Worm (Caenorhabditis elegans) whole organism, L4 larva: Measurements from ENCODE around the gene col-90.

Experiments used
- Y5F2A.4 ChIP-seq: fragments of 200-800 bp; sonication (Bioruptor generic); optimal IDR thresholded peaks from 2 replicates; lab custom pipeline; 2018; ENCODE audit warnings: mild to moderate bottlenecking, missing genetic modification characterization, missing compliant biosample characterization
- ama-1 ChIP-seq: fragments of 150-350 bp; optimal IDR thresholded peaks from 2 replicates; lab custom pipeline; 2014; ENCODE audit warnings: inconsistent platforms, mixed read lengths
- nhr-28 ChIP-seq: fragments of 150-350 bp; optimal IDR thresholded peaks from 2 replicates; lab custom pipeline; 2014; ENCODE audit warnings: missing biosample characterization, missing genetic modification characterization
- nhr-6 ChIP-seq: fragments of 150-350 bp; optimal IDR thresholded peaks from 2 replicates; lab custom pipeline; 2014; ENCODE audit warnings: missing biosample characterization, missing genetic modification characterization
- rbr-2 ChIP-seq: sonication (generic microtip); optimal IDR thresholded peaks from 2 replicates; lab custom pipeline; 2016; ENCODE audit warnings: missing genotype, missing genetic modification characterization, missing compliant biosample characterization

ce11 chrIII:7925968-7926367 is 22.7 kb upstream of the col-90 start:
- TF ChIP-seq ama-1 (lab: Kevin White, UChicago) = no peak
- no peak for TF ChIP-seq Y5F2A.4 (GFP tag; lab: Kevin White, UChicago)
- no peak for TF ChIP-seq nhr-6 (tag; lab: Kevin White, UChicago)
- no peak for TF ChIP-seq nhr-28 (tag; lab: Kevin White, UChicago)
- TF ChIP-seq rbr-2 (tag; lab: Kevin White, UChicago) = no peak
